Fruit fly (Drosophila melanogaster) whole organism, embryonic: ENCODE measurements around the gene CG12470.
A peak's percentile ranks its signal among the peaks of the same experiment; 100 is the strongest.

Experiments
- B-H2 ChIP-seq: fragments of 200-800 bp; sonication (Bioruptor generic); optimal IDR thresholded peaks from 2 replicates; lab custom pipeline; 2018; ENCODE audit warnings: missing biosample characterization, mild to moderate bottlenecking, missing genetic modification characterization
- Blimp-1 ChIP-seq: fragments of 200-800 bp; sonication (Bioruptor generic); optimal IDR thresholded peaks from 3 replicates; lab custom pipeline; 2018; ENCODE audit warnings: missing biosample characterization, missing genetic modification characterization, mild to moderate bottlenecking, moderate library complexity, missing genetic modification reagents
- CG10267 ChIP-seq: fragments of 200-800 bp; sonication (Bioruptor generic); optimal IDR thresholded peaks from 2 replicates; lab custom pipeline; 2018; ENCODE audit warnings: missing biosample characterization, mild to moderate bottlenecking, missing genetic modification characterization, moderate library complexity
- CG11504 ChIP-seq: fragments of 200-800 bp; sonication (Bioruptor generic); optimal IDR thresholded peaks from 3 replicates; lab custom pipeline; 2019; ENCODE audit warnings: missing biosample characterization, mild to moderate bottlenecking, missing genetic modification characterization, moderate library complexity
- CG12219 ChIP-seq: fragments of 200-800 bp; sonication (Bioruptor generic); optimal IDR thresholded peaks from 3 replicates; lab custom pipeline; 2018; ENCODE audit warnings: missing biosample characterization, mild to moderate bottlenecking, missing genetic modification characterization
- CG12391 ChIP-seq: fragments of 200-800 bp; sonication (Bioruptor generic); optimal IDR thresholded peaks from 3 replicates; lab custom pipeline; 2018; ENCODE audit warnings: missing biosample characterization, mild to moderate bottlenecking, missing genetic modification characterization, moderate library complexity
- CG13624 ChIP-seq: fragments of 200-800 bp; sonication (Bioruptor generic); optimal IDR thresholded peaks from 2 replicates; lab custom pipeline; 2016; ENCODE audit warnings: missing biosample characterization, missing genetic modification characterization
- CG15073 ChIP-seq: fragments of 200-800 bp; sonication (Bioruptor generic); optimal IDR thresholded peaks from 2 replicates; lab custom pipeline; 2016; ENCODE audit warnings: missing biosample characterization, missing genetic modification characterization
- CG15479 ChIP-seq: fragments of 200-800 bp; sonication (Bioruptor generic); optimal IDR thresholded peaks from 3 replicates; lab custom pipeline; 2019; ENCODE audit warnings: missing biosample characterization, mild to moderate bottlenecking, missing genetic modification characterization, moderate library complexity
- CG15514 ChIP-seq: fragments of 200-800 bp; sonication (Bioruptor generic); optimal IDR thresholded peaks from 3 replicates; lab custom pipeline; 2017; ENCODE audit warnings: missing biosample characterization, missing genetic modification characterization, mild to moderate bottlenecking, moderate library complexity, missing genetic modification reagents
- CG15696 ChIP-seq: fragments of 200-800 bp; sonication (Bioruptor generic); optimal IDR thresholded peaks from 2 replicates; lab custom pipeline; 2019; ENCODE audit warnings: missing biosample characterization, mild to moderate bottlenecking, missing genetic modification characterization, moderate library complexity
- CG2129 ChIP-seq: fragments of 200-800 bp; sonication (Bioruptor generic); IDR thresholded peaks from 2 replicates; pipeline ENCODE4 v1.3.6; 2022; ENCODE audit warnings: missing biosample characterization, missing genetic modification characterization; ENCODE audit not compliant: partially characterized antibody
- CG2202 ChIP-seq: fragments of 200-800 bp; sonication (Bioruptor generic); optimal IDR thresholded peaks from 2 replicates; lab custom pipeline; 2018; ENCODE audit warnings: missing biosample characterization, mild to moderate bottlenecking, missing genetic modification characterization
- CG2678 ChIP-seq: fragments of 200-800 bp; sonication (Bioruptor generic); optimal IDR thresholded peaks from 3 replicates; lab custom pipeline; 2019; ENCODE audit warnings: missing biosample characterization, mild to moderate bottlenecking, missing genetic modification characterization, moderate library complexity
- CG2875 ChIP-seq: fragments of 200-800 bp; sonication (Bioruptor generic); optimal IDR thresholded peaks from 2 replicates; lab custom pipeline; 2017; ENCODE audit warnings: missing biosample characterization, mild to moderate bottlenecking, missing genetic modification characterization, missing genetic modification reagents
- CG31224 ChIP-seq: fragments of 200-800 bp; sonication (Bioruptor generic); IDR thresholded peaks from 2 replicates; pipeline ENCODE4 v1.3.6; 2022; ENCODE audit warnings: missing biosample characterization, missing genetic modification characterization
- CG31365 ChIP-seq: fragments of 200-800 bp; sonication (Bioruptor generic); optimal IDR thresholded peaks from 2 replicates; lab custom pipeline; 2018; ENCODE audit warnings: missing biosample characterization, mild to moderate bottlenecking, missing genetic modification characterization
- CG6791 ChIP-seq: fragments of 200-800 bp; sonication (Bioruptor generic); IDR thresholded peaks from 3 replicates; pipeline ENCODE4 v1.3.6; 2022; ENCODE audit warnings: missing biosample characterization, missing genetic modification characterization; ENCODE audit not compliant: partially characterized antibody
- CG9727 ChIP-seq: fragments of 200-800 bp; sonication (Bioruptor generic); optimal IDR thresholded peaks from 3 replicates; lab custom pipeline; 2017; ENCODE audit warnings: missing biosample characterization, mild to moderate bottlenecking, missing genetic modification characterization
- CTCF ChIP-seq: fragments of 200-800 bp; sonication (Bioruptor generic); optimal IDR thresholded peaks from 2 replicates; lab custom pipeline; 2017; ENCODE audit warnings: missing biosample characterization, mild to moderate bottlenecking, missing genetic modification characterization, moderate library complexity
- D19B ChIP-seq: fragments of 200-800 bp; sonication (Bioruptor generic); optimal IDR thresholded peaks from 2 replicates; lab custom pipeline; 2017; ENCODE audit warnings: missing biosample characterization, mild to moderate bottlenecking, missing genetic modification characterization
- Deaf1 ChIP-seq: fragments of 200-800 bp; optimal IDR thresholded peaks from 3 replicates; lab custom pipeline; 2019; ENCODE audit warnings: missing biosample characterization, mild to moderate bottlenecking, missing genetic modification characterization, moderate library complexity
- HHEX ChIP-seq: fragments of 200-800 bp; sonication (Bioruptor generic); optimal IDR thresholded peaks from 3 replicates; lab custom pipeline; 2017; ENCODE audit warnings: missing biosample characterization, mild to moderate bottlenecking, missing genetic modification characterization, missing genetic modification reagents
- Max ChIP-seq: fragments of 200-800 bp; sonication (Bioruptor generic); optimal IDR thresholded peaks from 2 replicates; lab custom pipeline; 2016; ENCODE audit warnings: missing biosample characterization, mild to moderate bottlenecking, missing genetic modification characterization
- Myb ChIP-seq: fragments of 200-800 bp; sonication (Bioruptor generic); optimal IDR thresholded peaks from 2 replicates; lab custom pipeline; 2016; ENCODE audit warnings: missing biosample characterization, missing genetic modification characterization
- Nf-YC ChIP-seq: fragments of 200-800 bp; optimal IDR thresholded peaks from 3 replicates; lab custom pipeline; 2019; ENCODE audit warnings: missing biosample characterization, mild to moderate bottlenecking, missing genetic modification characterization, moderate library complexity
- Pdp1 ChIP-seq, 2 experiments: fragments of 200-800 bp; sonication (Bioruptor generic); optimal IDR thresholded peaks; 3 replicates each; lab custom pipeline; 2016; ENCODE audit warnings: missing biosample characterization in 2 of 2, missing genetic modification characterization in 2 of 2, mild to moderate bottlenecking in 1 of 2, moderate library complexity in 1 of 2
- Ptx1 ChIP-seq: fragments of 200-800 bp; sonication (Bioruptor generic); IDR thresholded peaks from 2 replicates; pipeline ENCODE4 v1.3.6; 2022; ENCODE audit warnings: missing biosample characterization, missing genetic modification characterization
- Six4 ChIP-seq: fragments of 200-800 bp; sonication (Bioruptor generic); optimal IDR thresholded peaks from 2 replicates; lab custom pipeline; 2016; ENCODE audit warnings: missing biosample characterization, missing genetic modification characterization
- Ssrp ChIP-seq: fragments of 200-800 bp; sonication (Bioruptor generic); optimal IDR thresholded peaks from 2 replicates; lab custom pipeline; 2018; ENCODE audit warnings: missing biosample characterization, mild to moderate bottlenecking, missing genetic modification characterization, moderate library complexity
- aop ChIP-seq: fragments of 200-800 bp; sonication (Bioruptor generic); IDR thresholded peaks from 2 replicates; pipeline ENCODE4 v1.3.6; 2022; ENCODE audit warnings: missing biosample characterization, missing genetic modification characterization
- bcd ChIP-seq: fragments of 200-800 bp; sonication (Bioruptor generic); optimal IDR thresholded peaks from 2 replicates; lab custom pipeline; 2017; ENCODE audit warnings: missing biosample characterization, mild to moderate bottlenecking, missing genetic modification characterization
- crp ChIP-seq, 2 experiments: fragments of 200-800 bp; sonication (Bioruptor generic); optimal IDR thresholded peaks; 2 replicates in 1 of 2; 3 replicates in 1 of 2; lab custom pipeline; 2017; ENCODE audit warnings: missing biosample characterization in 2 of 2, missing genetic modification characterization in 2 of 2, mild to moderate bottlenecking in 1 of 2, moderate library complexity in 1 of 2
- dati ChIP-seq: fragments of 200-800 bp; sonication (Bioruptor generic); IDR thresholded peaks from 2 replicates; pipeline ENCODE4 v1.3.6; 2022; ENCODE audit warnings: missing biosample characterization, missing genetic modification characterization
- fu2 ChIP-seq: fragments of 200-800 bp; sonication (Bioruptor generic); optimal IDR thresholded peaks from 2 replicates; lab custom pipeline; 2016; ENCODE audit warnings: missing biosample characterization, missing genetic modification characterization
- gem ChIP-seq: fragments of 200-800 bp; sonication (Bioruptor generic); optimal IDR thresholded peaks from 2 replicates; lab custom pipeline; 2019; ENCODE audit warnings: missing biosample characterization, mild to moderate bottlenecking, missing genetic modification characterization, moderate library complexity
- grau ChIP-seq: fragments of 200-800 bp; optimal IDR thresholded peaks from 3 replicates; lab custom pipeline; 2019; ENCODE audit warnings: missing biosample characterization, mild to moderate bottlenecking, missing genetic modification characterization, moderate library complexity
- gsb ChIP-seq: fragments of 200-800 bp; sonication (Bioruptor generic); IDR thresholded peaks from 2 replicates; pipeline ENCODE4 v1.3.6; 2022; ENCODE audit warnings: missing biosample characterization, missing genetic modification characterization
- ham ChIP-seq: fragments of 200-800 bp; sonication (Bioruptor generic); IDR thresholded peaks from 2 replicates; pipeline ENCODE4 v1.3.6; 2022; ENCODE audit warnings: missing biosample characterization, missing genetic modification characterization
- jing ChIP-seq: fragments of 200-800 bp; sonication (Bioruptor generic); optimal IDR thresholded peaks from 2 replicates; lab custom pipeline; 2018; ENCODE audit warnings: missing biosample characterization, mild to moderate bottlenecking, missing genetic modification characterization
- knrl ChIP-seq: fragments of 200-800 bp; sonication (Bioruptor generic); IDR thresholded peaks from 3 replicates; pipeline ENCODE4 v1.3.6; 2022; ENCODE audit warnings: missing biosample characterization, missing genetic modification characterization; ENCODE audit not compliant: partially characterized antibody
- pita ChIP-seq: fragments of 200-800 bp; sonication (Bioruptor generic); optimal IDR thresholded peaks from 2 replicates; lab custom pipeline; 2017; ENCODE audit warnings: missing biosample characterization, mild to moderate bottlenecking, missing genetic modification characterization
- ro ChIP-seq: fragments of 200-800 bp; sonication (Bioruptor generic); IDR thresholded peaks from 2 replicates; pipeline ENCODE4 v1.3.6; 2022; ENCODE audit warnings: missing biosample characterization, missing genetic modification characterization
- sc ChIP-seq, 3 experiments: fragments of >200 bp in 2 of 3; fragments of 200-800 bp in 1 of 3; sonication (Bioruptor generic) in 1 of 3; optimal IDR thresholded peaks; 2 replicates in 2 of 3; 3 replicates in 1 of 3; lab custom pipeline; 2017; ENCODE audit warnings: mild to moderate bottlenecking in 1 of 3, missing biosample characterization in 1 of 3, missing genetic modification characterization in 1 of 3, missing genetic modification reagents in 1 of 3
- sisA ChIP-seq: fragments of 200-800 bp; sonication (Bioruptor generic); IDR thresholded peaks from 2 replicates; pipeline ENCODE4 v1.3.6; 2022; ENCODE audit warnings: missing biosample characterization, missing genetic modification characterization
- sug ChIP-seq: fragments of 200-800 bp; optimal IDR thresholded peaks from 2 replicates; lab custom pipeline; 2019; ENCODE audit warnings: missing biosample characterization, mild to moderate bottlenecking, missing genetic modification characterization, moderate library complexity
- wdn ChIP-seq: fragments of 200-800 bp; sonication (Bioruptor generic); IDR thresholded peaks from 2 replicates; pipeline ENCODE4 v1.3.6; 2022; ENCODE audit warnings: missing biosample characterization, missing genetic modification characterization

Gene CG12470

DNA sequence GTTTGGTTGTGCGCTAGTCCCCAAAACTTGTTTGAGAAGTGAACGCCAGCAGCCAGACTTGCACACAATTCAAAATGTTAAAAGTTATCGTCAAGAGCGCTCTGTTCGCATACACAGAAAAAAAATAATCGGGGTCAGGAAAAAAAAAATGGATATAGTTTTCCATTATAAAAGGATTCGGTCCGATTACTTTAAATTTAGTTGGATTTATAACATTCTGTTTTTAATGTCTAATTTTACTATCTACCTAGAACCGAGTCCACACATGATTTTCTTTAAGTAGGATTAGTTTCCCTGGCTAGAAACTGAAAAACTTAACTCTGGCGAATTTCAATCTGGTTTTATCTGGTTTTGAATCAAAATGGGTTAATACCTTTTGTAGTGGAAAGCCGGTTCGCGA lies 37.8 kb downstream of the CG12470 start (continued):
- TF ChIP-seq dati (GFP tag; lab: Robert Waterston, UW) (no peak), Blimp-1 (peak; percentile 23), CG12391 (tag; lab: Kevin White, UChicago) (peak; percentile 29), Six4 (GFP tag; lab: Kevin White, UChicago) (no peak), CG12219 (GFP tag; lab: Kevin White, UChicago) (peak; percentile 10), Ptx1 (GFP tag; lab: Robert Waterston, UW) (peak; percentile 26; the same call in 1 of the 2 replicates), CG2678 (tag; lab: Kevin White, UChicago) (peak; percentile 49)

DNA sequence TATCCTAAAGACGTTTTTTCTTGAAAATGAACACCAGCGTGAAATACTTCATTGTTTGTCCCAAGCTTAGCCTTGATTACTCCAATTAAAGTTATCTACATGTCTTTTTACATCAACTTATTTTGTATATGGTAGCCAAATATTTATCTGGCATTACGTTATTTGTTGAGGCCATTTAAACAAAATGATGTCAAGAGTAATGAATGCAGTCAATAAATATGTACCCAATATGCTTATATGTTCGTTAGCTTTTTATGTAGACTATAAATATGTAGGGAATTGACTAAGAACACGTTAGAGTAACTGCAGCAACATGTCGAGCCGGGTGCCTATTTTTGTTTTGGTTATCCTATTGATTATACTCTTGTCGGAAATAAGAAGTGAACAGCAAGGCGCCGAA lies 42.8 kb downstream of the CG12470 start, which contains the start of gene CG43181:
CG43181 (plus strand) TSS at position 301 of the 400 bp plus-strand sequence.
- TF ChIP-seq gsb (GFP tag; lab: Robert Waterston, UW) (no peak), CG31365 (tag; lab: Kevin White, UChicago) (no peak), CG15696 (tag; lab: Kevin White, UChicago) (no peak), Ssrp (tag; lab: Kevin White, UChicago) (no peak), HHEX (GFP tag; lab: Kevin White, UChicago) (no peak), grau (tag; lab: Kevin White, UChicago) (no peak), crp (GFP tag; optimal IDR thresholded peaks at IDR 0.05; lab: Kevin White, UChicago) (no peak), Max (GFP tag; lab: Kevin White, UChicago) (no peak), CG2678 (tag; lab: Kevin White, UChicago) (no peak), jing (no peak), CG13624 (GFP tag; lab: Kevin White, UChicago) (no peak), CG2202 (tag; lab: Kevin White, UChicago) (no peak), CG9727 (GFP tag; lab: Kevin White, UChicago) (no peak)

DNA sequence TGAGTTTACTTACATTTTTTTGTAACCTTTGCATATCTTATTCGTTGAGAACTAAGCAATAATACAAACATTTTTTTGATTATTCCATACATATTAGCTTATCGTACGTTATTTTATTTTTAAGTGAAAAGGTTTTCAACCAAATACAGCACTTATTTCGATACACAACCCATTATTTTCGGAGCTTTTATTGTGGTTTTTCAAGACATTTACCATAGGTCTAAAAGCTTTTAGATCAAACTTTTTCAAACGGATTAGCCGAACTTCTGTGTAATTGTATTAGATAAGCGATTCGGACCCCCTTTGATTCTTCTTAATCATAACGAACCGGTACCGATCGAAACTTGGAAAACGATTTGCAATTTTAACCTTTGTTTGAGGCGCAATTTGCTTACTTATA lies 43.5 kb downstream of the CG12470 start:
- TF ChIP-seq gem (tag; lab: Kevin White, UChicago) (no peak), CTCF (peak; percentile 67), ro (no peak), pita (GFP tag; lab: Kevin White, UChicago) (peak; percentile 24), CG11504 (no peak), sc (optimal IDR thresholded peaks at IDR 0.05; lab: Kevin White, UChicago) (no peak), sc (GFP tag; optimal IDR thresholded peaks at IDR 0.05; lab: Kevin White, UChicago) (no peak), CG15514 (GFP tag; lab: Kevin White, UChicago) (peak; percentile 29), Deaf1 (tag; lab: Kevin White, UChicago) (peak; percentile 12), knrl (GFP tag; lab: Robert Waterston, UW) (no peak), sug (tag; lab: Kevin White, UChicago) (peak; percentile 22), bcd (peak; percentile 64), Myb (GFP tag; lab: Kevin White, UChicago) (peak; percentile 14), Pdp1 (GFP tag; optimal IDR thresholded peaks at IDR 0.05; lab: Kevin White, UChicago) (peak in 1 of 2 experiments; percentile 63)

DNA sequence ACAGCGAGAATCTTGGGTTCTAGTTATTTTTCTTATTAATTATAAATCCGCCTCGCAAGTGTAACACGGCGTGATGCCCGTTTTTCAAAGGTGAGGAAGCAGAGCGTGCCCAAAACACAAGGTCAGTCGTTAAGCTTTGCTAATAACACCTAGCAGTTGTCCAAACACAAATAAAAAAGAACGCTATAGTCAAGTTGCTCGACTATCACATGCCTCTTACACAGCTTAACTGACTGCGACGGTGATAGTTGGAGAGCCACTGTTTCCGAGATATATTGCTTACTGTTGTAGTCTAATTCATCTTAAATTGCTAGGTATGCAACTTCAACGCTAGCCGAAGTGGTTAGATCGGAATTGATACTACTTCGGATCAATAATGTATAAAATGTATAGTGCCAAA lies 44.1 kb downstream of the CG12470 start:
- TF ChIP-seq ham (no peak), CG31224 (GFP tag; lab: Robert Waterston, UW) (no peak), fu2 (GFP tag; lab: Kevin White, UChicago) (no peak), CG10267 (no peak), sisA (GFP tag; lab: Robert Waterston, UW) (no peak), D19B (peak; percentile 10), B-H2 (GFP tag; lab: Kevin White, UChicago) (no peak), CG15073 (no peak), aop (GFP tag; lab: Robert Waterston, UW) (no peak), CG15479 (no peak), CG2129 (GFP tag; lab: Robert Waterston, UW) (no peak), CG6791 (GFP tag; lab: Robert Waterston, UW) (peak; percentile 46; the same call in 2 of the 3 replicates), wdn (GFP tag; lab: Robert Waterston, UW) (no peak), Nf-YC (tag; lab: Kevin White, UChicago) (no peak), CG2875 (no peak)
